Worm (Caenorhabditis elegans) whole organism, late embryonic: ENCODE results near the gene spl-2.

Experiments
- C08G9.2 ChIP-seq: sonication (generic microtip); optimal IDR thresholded peaks from 2 replicates; lab custom pipeline; 2016; ENCODE audit warnings: mild to moderate bottlenecking, missing genetic modification characterization, moderate library complexity, missing compliant biosample characterization
- C38D4.7 ChIP-seq: fragments of 200-800 bp; sonication (Bioruptor generic); optimal IDR thresholded peaks from 2 replicates; lab custom pipeline; 2018; ENCODE audit warnings: mild to moderate bottlenecking, missing genetic modification characterization, moderate library complexity, missing compliant biosample characterization
- F13H6.1 ChIP-seq: sonication (generic microtip); optimal IDR thresholded peaks from 2 replicates; lab custom pipeline; 2016; ENCODE audit warnings: missing genetic modification characterization, missing compliant biosample characterization
- K09A11.1 ChIP-seq: sonication (generic microtip); optimal IDR thresholded peaks from 2 replicates; lab custom pipeline; 2017; ENCODE audit warnings: antibody characterized with exemption, mild to moderate bottlenecking, missing genetic modification characterization, missing compliant biosample characterization; ENCODE audit not compliant: insufficient read depth
- T23F11.4 ChIP-seq: fragments of 200-800 bp; sonication (Bioruptor generic); optimal IDR thresholded peaks from 2 replicates; lab custom pipeline; 2018; ENCODE audit warnings: mild to moderate bottlenecking, missing genetic modification characterization, missing compliant biosample characterization
- Y22D7AL.16 ChIP-seq: sonication (generic microtip); optimal IDR thresholded peaks from 2 replicates; lab custom pipeline; 2016; ENCODE audit warnings: missing genetic modification characterization, missing compliant biosample characterization
- ceh-19 ChIP-seq: fragments of 200-800 bp; sonication (Bioruptor generic); optimal IDR thresholded peaks from 2 replicates; lab custom pipeline; 2018; ENCODE audit warnings: mild to moderate bottlenecking, missing genetic modification characterization, missing compliant biosample characterization
- ceh-22 ChIP-seq: sonication (generic microtip); optimal IDR thresholded peaks from 2 replicates; lab custom pipeline; 2017; ENCODE audit warnings: missing biosample characterization, missing genetic modification characterization
- ceh-24 ChIP-seq: sonication (generic microtip); optimal IDR thresholded peaks from 2 replicates; lab custom pipeline; 2016; ENCODE audit warnings: mild to moderate bottlenecking, missing genetic modification characterization, missing compliant biosample characterization
- ceh-30 ChIP-seq: fragments of 150-350 bp; optimal IDR thresholded peaks from 2 replicates; lab custom pipeline; 2014; ENCODE audit warnings: missing biosample characterization, missing genetic modification characterization
- ceh-31 ChIP-seq: sonication (generic microtip); optimal IDR thresholded peaks from 2 replicates; lab custom pipeline; 2016; ENCODE audit warnings: missing genetic modification characterization, missing compliant biosample characterization
- ceh-45 ChIP-seq: fragments of 200-800 bp; sonication (Bioruptor generic); IDR thresholded peaks from 2 replicates; pipeline ENCODE4 v1.3.6; 2022; ENCODE audit warnings: missing genetic modification reagents, missing genetic modification characterization, missing compliant biosample characterization
- ceh-48 ChIP-seq: sonication (generic microtip); optimal IDR thresholded peaks from 2 replicates; lab custom pipeline; 2016; ENCODE audit warnings: missing genetic modification characterization, inconsistent platforms, missing compliant biosample characterization
- ceh-6 ChIP-seq: fragments of 200-800 bp; sonication (Bioruptor generic); optimal IDR thresholded peaks from 2 replicates; lab custom pipeline; 2018; ENCODE audit warnings: mild to moderate bottlenecking, missing genetic modification characterization, missing compliant biosample characterization
- ceh-9 ChIP-seq: sonication (generic microtip); optimal IDR thresholded peaks from 2 replicates; lab custom pipeline; 2016; ENCODE audit warnings: mild to moderate bottlenecking, missing genetic modification characterization, inconsistent platforms, missing compliant biosample characterization
- che-1 ChIP-seq: sonication (generic microtip); optimal IDR thresholded peaks from 2 replicates; lab custom pipeline; 2016; ENCODE audit warnings: mild to moderate bottlenecking, missing genetic modification characterization, missing compliant biosample characterization
- dmd-4 ChIP-seq: sonication (generic microtip); optimal IDR thresholded peaks from 2 replicates; lab custom pipeline; 2016; ENCODE audit warnings: borderline replicate concordance, missing genetic modification characterization, missing compliant biosample characterization
- dve-1 ChIP-seq: sonication (generic microtip); optimal IDR thresholded peaks from 2 replicates; lab custom pipeline; 2017; ENCODE audit warnings: antibody characterized with exemption, mild to moderate bottlenecking, missing genetic modification characterization, missing compliant biosample characterization
- elt-2 ChIP-seq: sonication (generic microtip); optimal IDR thresholded peaks from 2 replicates; lab custom pipeline; 2016; ENCODE audit warnings: missing genetic modification reagents, missing genetic modification characterization, missing compliant biosample characterization
- fkh-10 ChIP-seq: fragments of 150-350 bp; optimal IDR thresholded peaks from 2 replicates; lab custom pipeline; 2014; ENCODE audit warnings: missing biosample characterization, missing genetic modification reagents, missing genetic modification characterization
- hlh-13 ChIP-seq: fragments of 200-800 bp; sonication (Bioruptor generic); optimal IDR thresholded peaks from 2 replicates; lab custom pipeline; 2018; ENCODE audit warnings: mild to moderate bottlenecking, missing genetic modification characterization, missing compliant biosample characterization
- hlh-15 ChIP-seq: sonication (generic microtip); optimal IDR thresholded peaks from 2 replicates; lab custom pipeline; 2016; ENCODE audit warnings: missing genetic modification characterization, missing compliant biosample characterization
- hlh-30 ChIP-seq: sonication (generic microtip); optimal IDR thresholded peaks from 2 replicates; lab custom pipeline; 2017; ENCODE audit warnings: antibody characterized with exemption, missing genetic modification characterization, missing compliant biosample characterization; ENCODE audit not compliant: insufficient read depth
- hlh-6 ChIP-seq: sonication (generic microtip); optimal IDR thresholded peaks from 2 replicates; lab custom pipeline; 2016; ENCODE audit warnings: missing genotype, missing genetic modification characterization, missing compliant biosample characterization
- lim-6 ChIP-seq: sonication (generic microtip); optimal IDR thresholded peaks from 2 replicates; lab custom pipeline; 2016; ENCODE audit warnings: missing genetic modification characterization, missing compliant biosample characterization
- lin-11 ChIP-seq: fragments of 200-800 bp; sonication (Bioruptor generic); optimal IDR thresholded peaks from 2 replicates; lab custom pipeline; 2018; ENCODE audit warnings: mild to moderate bottlenecking, missing genetic modification characterization, missing compliant biosample characterization
- madf-2 ChIP-seq: sonication (generic microtip); optimal IDR thresholded peaks from 2 replicates; lab custom pipeline; 2017; ENCODE audit warnings: missing genetic modification characterization, missing compliant biosample characterization
- mec-3 ChIP-seq: sonication (generic microtip); optimal IDR thresholded peaks from 2 replicates; lab custom pipeline; 2016; ENCODE audit warnings: borderline replicate concordance, missing genetic modification characterization, missing compliant biosample characterization
- nfya-1 ChIP-seq: sonication (generic microtip); optimal IDR thresholded peaks from 2 replicates; lab custom pipeline; 2017; ENCODE audit warnings: missing genetic modification characterization, mild to moderate bottlenecking, missing compliant biosample characterization, antibody characterized with exemption, moderate library complexity
- nhr-11 ChIP-seq: fragments of 150-350 bp; optimal IDR thresholded peaks from 2 replicates; lab custom pipeline; 2014; ENCODE audit warnings: missing biosample characterization, missing genetic modification characterization
- nhr-232 ChIP-seq: sonication (generic microtip); optimal IDR thresholded peaks from 2 replicates; lab custom pipeline; 2016; ENCODE audit warnings: missing genetic modification characterization, missing compliant biosample characterization
- npax-4 ChIP-seq: sonication (generic microtip); optimal IDR thresholded peaks from 2 replicates; lab custom pipeline; 2016; ENCODE audit warnings: missing genetic modification characterization, missing compliant biosample characterization
- odd-2 ChIP-seq: sonication (generic microtip); optimal IDR thresholded peaks from 2 replicates; lab custom pipeline; 2017; ENCODE audit warnings: antibody characterized with exemption, mild to moderate bottlenecking, missing genetic modification characterization, missing compliant biosample characterization
- pat-9 ChIP-seq: fragments of 200-800 bp; sonication (Bioruptor generic); optimal IDR thresholded peaks from 2 replicates; lab custom pipeline; 2018; ENCODE audit warnings: mild to moderate bottlenecking, missing genetic modification characterization, moderate library complexity, missing compliant biosample characterization
- pax-1 ChIP-seq: fragments of 150-350 bp; optimal IDR thresholded peaks from 2 replicates; lab custom pipeline; 2014; ENCODE audit warnings: missing biosample characterization, missing genetic modification characterization
- pha-4 ChIP-seq: fragments of 150-350 bp; optimal IDR thresholded peaks from 2 replicates; lab custom pipeline; 2018; ENCODE audit warnings: missing biosample characterization, missing genetic modification reagents, missing genetic modification characterization
- pqm-1 ChIP-seq: sonication (generic microtip); optimal IDR thresholded peaks from 2 replicates; lab custom pipeline; 2016; ENCODE audit warnings: missing genetic modification characterization, missing compliant biosample characterization
- pros-1 ChIP-seq: fragments of 150-350 bp; optimal IDR thresholded peaks from 2 replicates; lab custom pipeline; 2014; ENCODE audit warnings: missing biosample characterization, missing genetic modification reagents, missing genetic modification characterization
- rnt-1 ChIP-seq: sonication (generic microtip); optimal IDR thresholded peaks from 2 replicates; lab custom pipeline; 2016; ENCODE audit warnings: missing genetic modification characterization, missing compliant biosample characterization
- sdc-2 ChIP-seq: sonication (generic microtip); optimal IDR thresholded peaks from 2 replicates; lab custom pipeline; 2016; ENCODE audit warnings: missing genotype, missing genetic modification characterization, missing compliant biosample characterization
- sox-2 ChIP-seq: fragments of 200-800 bp; sonication (Bioruptor generic); IDR thresholded peaks from 2 replicates; pipeline ENCODE4 v1.3.6; 2022; ENCODE audit warnings: missing genetic modification reagents, missing genetic modification characterization, missing compliant biosample characterization
- sox-4 ChIP-seq: sonication (generic microtip); optimal IDR thresholded peaks from 2 replicates; lab custom pipeline; 2017; ENCODE audit warnings: mild to moderate bottlenecking, missing genetic modification characterization, inconsistent platforms, missing compliant biosample characterization
- tbx-2 ChIP-seq: sonication (generic microtip); optimal IDR thresholded peaks from 2 replicates; lab custom pipeline; 2016; ENCODE audit warnings: missing genetic modification characterization, missing compliant biosample characterization
- unc-42 ChIP-seq: sonication (generic microtip); optimal IDR thresholded peaks from 2 replicates; lab custom pipeline; 2016; ENCODE audit warnings: missing genotype, missing genetic modification characterization, missing compliant biosample characterization
- unc-86 ChIP-seq: sonication (generic microtip); optimal IDR thresholded peaks from 2 replicates; lab custom pipeline; 2016; ENCODE audit warnings: missing genetic modification characterization, missing compliant biosample characterization
- zip-5 ChIP-seq: sonication (generic microtip); optimal IDR thresholded peaks from 2 replicates; lab custom pipeline; 2016; ENCODE audit warnings: missing genetic modification characterization, missing compliant biosample characterization
- ztf-16 ChIP-seq: sonication (generic microtip); optimal IDR thresholded peaks from 2 replicates; lab custom pipeline; 2017; ENCODE audit warnings: missing genetic modification characterization, missing compliant biosample characterization

spl-2 gene

ce11 chrV:9181669-9182250 lies 35.1 kb upstream of the spl-2 start, which contains the start of gene ptr-1:
Gene ptr-1 (minus strand): TSS chrV:9181719.
- TF ChIP-seq sdc-2 (tag; lab: Kevin White, UChicago) = no peak
- TF ChIP-seq C08G9.2 = no peak
- no peak for TF ChIP-seq nhr-11 (tag; lab: Kevin White, UChicago)
- no peak for TF ChIP-seq madf-2 (tag; lab: Kevin White, UChicago)
- TF ChIP-seq fkh-10 = no peak
- TF ChIP-seq lin-11 (tag; lab: Kevin White, UChicago) = no peak
- TF ChIP-seq ceh-31 (tag; lab: Kevin White, UChicago) = no peak
- TF ChIP-seq ceh-19 (GFP tag; lab: Kevin White, UChicago) = no peak
- no peak for TF ChIP-seq nhr-232 (tag; lab: Kevin White, UChicago)
- no peak for TF ChIP-seq pqm-1 (tag; lab: Kevin White, UChicago)
- TF ChIP-seq pha-4 (tag; lab: Kevin White, UChicago) = no peak
- TF ChIP-seq zip-5 (tag; lab: Kevin White, UChicago) = no peak
- no peak for TF ChIP-seq ceh-22 (tag; lab: Kevin White, UChicago)
- no peak for TF ChIP-seq hlh-6 (tag; lab: Kevin White, UChicago)
- TF ChIP-seq npax-4 (tag; lab: Kevin White, UChicago) = no peak

DNA sequence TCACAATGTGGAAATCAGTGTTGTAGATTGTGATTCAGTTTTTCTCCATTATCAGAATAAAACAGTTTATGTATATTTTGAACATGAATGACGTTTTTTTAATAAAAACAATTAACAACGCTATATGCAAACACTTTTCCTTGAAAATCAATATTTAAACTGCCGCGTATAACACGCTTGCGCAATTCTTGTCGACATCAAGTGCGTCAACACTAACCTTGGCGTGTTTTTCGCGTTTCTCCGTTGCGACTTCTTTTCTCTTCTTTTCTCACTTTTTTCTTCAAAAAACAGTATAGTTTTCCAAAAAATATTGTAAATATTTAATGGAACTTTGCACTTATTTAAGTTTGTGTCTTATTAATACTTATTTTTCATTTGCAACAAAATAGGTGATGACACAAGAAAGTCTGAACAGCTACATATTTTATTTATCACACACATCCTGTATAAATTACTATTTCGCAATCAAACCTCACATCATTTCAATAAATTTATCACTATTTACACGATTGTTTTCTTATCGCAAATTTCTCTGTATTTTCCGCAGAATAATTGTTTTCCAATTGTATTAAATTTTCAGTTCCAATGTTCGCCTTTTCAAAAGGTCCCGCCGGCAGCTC lies 28.6 kb upstream of the spl-2 start, which contains the start of gene spas-1:
TSS of gene spas-1 (plus strand) at position 572 of the 620 bp plus-strand sequence.
- no peak for TF ChIP-seq pax-1 (tag; lab: Kevin White, UChicago)
- TF ChIP-seq fkh-10 = no peak
- TF ChIP-seq odd-2 (tag; lab: Kevin White, UChicago) = no peak
- TF ChIP-seq C38D4.7 (GFP tag; lab: Kevin White, UChicago) = peak; percentile 18
- TF ChIP-seq tbx-2 (tag; lab: Kevin White, UChicago) = peak; percentile 75
- no peak for TF ChIP-seq hlh-6 (tag; lab: Kevin White, UChicago)
- TF ChIP-seq dmd-4 (tag; lab: Kevin White, UChicago) = no peak
- peak; percentile 26 for TF ChIP-seq nhr-232 (tag; lab: Kevin White, UChicago)
- no peak for TF ChIP-seq T23F11.4 (GFP tag; lab: Kevin White, UChicago)
- TF ChIP-seq nfya-1 (tag; lab: Kevin White, UChicago) = peak; percentile 76
- TF ChIP-seq K09A11.1 (tag; lab: Kevin White, UChicago) = peak; percentile 34
- peak; percentile 51 for TF ChIP-seq dve-1 (tag; lab: Kevin White, UChicago)
- no peak for TF ChIP-seq pqm-1 (tag; lab: Kevin White, UChicago)
- TF ChIP-seq F13H6.1 = peak; percentile 22
- TF ChIP-seq lin-11 (tag; lab: Kevin White, UChicago) = no peak
- TF ChIP-seq ceh-9 (tag; lab: Kevin White, UChicago) = no peak
- no peak for TF ChIP-seq unc-86 (tag; lab: Kevin White, UChicago)
- no peak for TF ChIP-seq lim-6 (tag; lab: Kevin White, UChicago)
- TF ChIP-seq sdc-2 (tag; lab: Kevin White, UChicago) = peak; percentile 41
- TF ChIP-seq ceh-31 (tag; lab: Kevin White, UChicago) = no peak
- no peak for TF ChIP-seq nhr-11 (tag; lab: Kevin White, UChicago)
- TF ChIP-seq unc-42 = no peak
- peak; percentile 39 for TF ChIP-seq ceh-30 (tag; lab: Kevin White, UChicago)
- no peak for TF ChIP-seq hlh-30
- no peak; the same call in 1 of the 2 replicates for TF ChIP-seq sox-2
- peak; percentile 7 for TF ChIP-seq ceh-6 (GFP tag; lab: Kevin White, UChicago)
- no peak for TF ChIP-seq hlh-15
- TF ChIP-seq che-1 (tag; lab: Kevin White, UChicago) = peak; percentile 29
- TF ChIP-seq mec-3 (tag; lab: Kevin White, UChicago) = no peak
- no peak for TF ChIP-seq pros-1 (tag; lab: Kevin White, UChicago)
- TF ChIP-seq zip-5 (tag; lab: Kevin White, UChicago) = peak; percentile 7
- TF ChIP-seq ceh-22 (tag; lab: Kevin White, UChicago) = no peak
- peak; percentile 96 for TF ChIP-seq ceh-48 (tag; lab: Kevin White, UChicago)
- no peak for TF ChIP-seq ceh-24 (tag; lab: Kevin White, UChicago)
- TF ChIP-seq hlh-13 (GFP tag; lab: Kevin White, UChicago) = no peak
- TF ChIP-seq pat-9 (tag; lab: Kevin White, UChicago) = peak; percentile 60
- peak; percentile 41 for TF ChIP-seq rnt-1 (tag; lab: Kevin White, UChicago)
- TF ChIP-seq ztf-16 (tag; lab: Kevin White, UChicago) = no peak
- TF ChIP-seq sox-4 (tag; lab: Kevin White, UChicago) = peak; percentile 40
- no peak for TF ChIP-seq Y22D7AL.16 (tag; lab: Kevin White, UChicago)
- TF ChIP-seq elt-2 (tag; lab: Kevin White, UChicago) = peak; percentile 79
- TF ChIP-seq madf-2 (tag; lab: Kevin White, UChicago) = peak; percentile 8
- no peak for TF ChIP-seq ceh-45
